Fruit fly (Drosophila melanogaster) Kc167 (cell line): ENCODE data around the gene f.

Experiments
- Myc ChIP-seq: fragments of >200 bp; optimal IDR thresholded peaks from 2 replicates; lab custom pipeline; 2017; ENCODE audit warnings: missing external identifiers
- Sin3A ChIP-seq: fragments of >200 bp; optimal IDR thresholded peaks from 2 replicates; lab custom pipeline; 2018; ENCODE audit warnings: missing external identifiers
- h ChIP-seq: fragments of >200 bp; optimal IDR thresholded peaks from 3 replicates; lab custom pipeline; 2018; ENCODE audit warnings: missing external identifiers
- insv ChIP-seq: fragments of >200 bp; optimal IDR thresholded peaks from 3 replicates; lab custom pipeline; 2018; ENCODE audit warnings: missing external identifiers
- psq ChIP-seq: fragments of >200 bp; optimal IDR thresholded peaks from 2 replicates; lab custom pipeline; 2017; ENCODE audit warnings: missing external identifiers
- ttk ChIP-seq: sonication (Bioruptor generic); optimal IDR thresholded peaks from 2 replicates; lab custom pipeline; 2017; ENCODE audit warnings: missing external identifiers

The f gene

dm6 chrX:17300609-17301208 is 68.0 kb downstream of the f start:
- TF ChIP-seq insv (lab: Kevin White, UChicago): no peak
- no peak for TF ChIP-seq Sin3A (lab: Kevin White, UChicago)
- TF ChIP-seq ttk (lab: Kevin White, UChicago): no peak
- no peak for TF ChIP-seq Myc
- no peak for TF ChIP-seq psq (lab: Kevin White, UChicago)
- TF ChIP-seq h (lab: Kevin White, UChicago): no peak

- no peak for TF ChIP-seq Sin3A (lab: Kevin White, UChicago)
- no peak for TF ChIP-seq psq (lab: Kevin White, UChicago)
- no peak for TF ChIP-seq ttk (lab: Kevin White, UChicago)
- TF ChIP-seq h (lab: Kevin White, UChicago): no peak
Measured at dm6 chrX:17301705-17302104, 69.0 kb downstream of the f start, which contains the start of gene Fim. TSS of gene Fim (minus strand) at chrX:17301929.

- TF ChIP-seq h (lab: Kevin White, UChicago): no peak
Measured at dm6 chrX:17302202-17303061, 69.7 kb downstream of the f start.

dm6 chrX:17305544-17305943 is 72.8 kb downstream of the f start:
- TF ChIP-seq ttk (lab: Kevin White, UChicago) (no peak), Sin3A (lab: Kevin White, UChicago) (no peak), h (lab: Kevin White, UChicago) (no peak), insv (lab: Kevin White, UChicago) (no peak)

- TF ChIP-seq Myc (no peak), h (lab: Kevin White, UChicago) (no peak), ttk (lab: Kevin White, UChicago) (no peak), insv (lab: Kevin White, UChicago) (no peak), Sin3A (lab: Kevin White, UChicago) (no peak), psq (lab: Kevin White, UChicago) (no peak)
Measured at dm6 chrX:17308211-17308610, 75.5 kb downstream of the f start.

- TF ChIP-seq psq (lab: Kevin White, UChicago) (no peak), ttk (lab: Kevin White, UChicago) (no peak), insv (lab: Kevin White, UChicago) (no peak), h (lab: Kevin White, UChicago) (no peak), Myc (no peak), Sin3A (lab: Kevin White, UChicago) (no peak)
Measured at dm6 chrX:17313346-17313745, 80.6 kb downstream of the f start.

- no peak for TF ChIP-seq ttk (lab: Kevin White, UChicago)
- TF ChIP-seq h (lab: Kevin White, UChicago): no peak
- TF ChIP-seq psq (lab: Kevin White, UChicago): no peak
- TF ChIP-seq Myc: no peak
- no peak for TF ChIP-seq Sin3A (lab: Kevin White, UChicago)
- TF ChIP-seq insv (lab: Kevin White, UChicago): no peak
Measured at dm6 chrX:17314213-17314612, 81.5 kb downstream of the f start, which contains the start of gene B-H2. TSS of gene B-H2 (plus strand) at chrX:17314581.

dm6 chrX:17315566-17315965 is 82.8 kb downstream of the f start:
- TF ChIP-seq Sin3A (lab: Kevin White, UChicago) (no peak), Myc (no peak), insv (lab: Kevin White, UChicago) (no peak), h (lab: Kevin White, UChicago) (no peak), ttk (lab: Kevin White, UChicago) (no peak), psq (lab: Kevin White, UChicago) (no peak)

dm6 chrX:17316723-17317262 is 84.1 kb downstream of the f start:
- TF ChIP-seq ttk (lab: Kevin White, UChicago) (no peak), insv (lab: Kevin White, UChicago) (no peak), psq (lab: Kevin White, UChicago) (no peak), Myc (no peak), h (lab: Kevin White, UChicago) (no peak), Sin3A (lab: Kevin White, UChicago) (no peak)

dm6 chrX:17322852-17323251 is 90.1 kb downstream of the f start:
- TF ChIP-seq Sin3A (lab: Kevin White, UChicago) (no peak), Myc (no peak), ttk (lab: Kevin White, UChicago) (no peak), insv (lab: Kevin White, UChicago) (no peak)

- TF ChIP-seq Myc (no peak), insv (lab: Kevin White, UChicago) (no peak), psq (lab: Kevin White, UChicago) (no peak), Sin3A (lab: Kevin White, UChicago) (no peak), ttk (lab: Kevin White, UChicago) (no peak), h (lab: Kevin White, UChicago) (no peak)
Measured at dm6 chrX:17329933-17330674, 97.4 kb downstream of the f start.
